Worm (Caenorhabditis elegans) whole organism, midembryonic: ENCODE results near the gene K08D8.5.

Source experiments
- T22C8.4 ChIP-seq: fragments of 200-800 bp; sonication (Bioruptor generic); IDR thresholded peaks from 2 replicates; pipeline ENCODE4 v1.3.6; 2022; ENCODE audit warnings: missing genetic modification characterization, missing compliant biosample characterization
- cog-1 ChIP-seq: sonication (generic microtip); optimal IDR thresholded peaks from 2 replicates; lab custom pipeline; 2016; ENCODE audit warnings: missing genetic modification characterization, missing compliant biosample characterization
- flt-1 ChIP-seq: fragments of 200-800 bp; sonication (Bioruptor generic); IDR thresholded peaks from 2 replicates; pipeline ENCODE4 v1.3.6; 2022; ENCODE audit warnings: missing genetic modification characterization, missing compliant biosample characterization
- ztf-23 ChIP-seq: fragments of 200-800 bp; sonication (Bioruptor generic); IDR thresholded peaks from 2 replicates; pipeline ENCODE4 v1.3.6; 2022; ENCODE audit warnings: missing genetic modification reagents, missing genetic modification characterization, missing compliant biosample characterization
- ztf-29 ChIP-seq: fragments of 200-800 bp; sonication (Bioruptor generic); IDR thresholded peaks from 2 replicates; pipeline ENCODE4 v1.3.6; 2022; ENCODE audit warnings: missing genetic modification reagents, missing genetic modification characterization, missing compliant biosample characterization

DNA sequence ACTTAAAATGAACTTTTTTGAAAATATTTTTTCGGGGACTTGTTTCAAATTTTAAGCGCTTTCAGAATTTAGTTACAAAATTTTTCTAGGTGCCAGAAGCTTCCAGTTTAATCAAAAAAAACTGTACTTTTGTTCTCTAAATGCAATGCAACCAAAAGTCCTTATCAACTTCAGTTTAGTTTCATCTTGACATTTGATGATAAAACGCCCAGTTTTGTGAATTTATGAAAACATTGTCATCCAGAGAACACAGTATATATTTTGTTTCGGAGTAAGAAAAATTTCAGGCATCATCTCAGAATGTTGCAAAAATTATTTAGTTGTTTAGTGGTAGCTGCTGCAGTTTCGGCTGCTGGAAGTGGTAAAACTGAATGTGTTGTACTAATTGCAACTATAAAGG, 45.8 kb upstream of the K08D8.5 start, which contains the start of gene F55G11.6:
- TF ChIP-seq flt-1 (GFP tag; lab: Robert Waterston, UW) (no peak), ztf-23 (no peak), ztf-29 (GFP tag; lab: Robert Waterston, UW) (no peak), T22C8.4 (GFP tag; lab: Robert Waterston, UW) (no peak), cog-1 (no peak)
